Worm (Caenorhabditis elegans): ENCODE measurements around the gene uncp-18.

Gene uncp-18

DNA sequence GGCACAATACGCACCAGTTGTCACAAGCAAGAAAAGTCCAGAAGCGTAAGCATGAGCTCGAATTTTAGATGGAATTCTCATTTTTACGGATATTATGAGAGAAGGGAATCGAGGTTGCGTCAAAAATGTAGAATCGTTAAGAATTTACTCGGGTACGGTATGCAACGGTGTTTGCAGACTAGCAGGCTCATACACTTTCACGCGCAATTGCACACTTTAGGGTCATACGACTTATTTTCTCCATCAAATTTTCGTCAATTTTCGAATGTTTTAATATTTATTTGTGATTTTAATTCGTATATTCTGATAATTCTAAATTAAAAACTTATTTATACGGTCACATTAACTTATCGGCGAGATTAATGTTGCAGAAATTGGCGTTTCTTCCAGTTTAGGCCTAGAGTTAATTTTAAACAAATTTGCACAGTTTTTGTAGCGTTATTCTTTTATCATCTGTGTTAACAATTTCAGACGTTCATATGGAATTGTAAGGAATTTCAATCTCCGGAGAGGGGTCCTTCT lies 3.1 kb downstream of the uncp-18 start, which contains the start of the genes T07A9.15 and nog-1:
TSS of gene T07A9.15 (minus strand) at position 138 of the 522 bp plus-strand sequence.
TSS of gene nog-1 (plus strand) at position 472 of the 522 bp plus-strand sequence.
- no peak for TF ChIP-seq ama-1 (optimal IDR thresholded peaks at IDR 0.05)
- TF ChIP-seq scrt-1 (GFP tag; IDR thresholded peaks at IDR 0.05), result no peak
- no peak for TF ChIP-seq ceh-36 (tag; optimal IDR thresholded peaks at IDR 0.05)
- no peak for TF ChIP-seq B0310.2 (tag; optimal IDR thresholded peaks at IDR 0.05)
- TF ChIP-seq hmbx-1 (tag; optimal IDR thresholded peaks at IDR 0.05), result no peak
- TF ChIP-seq tbx-11 (GFP tag; IDR thresholded peaks at IDR 0.05), result no peak
- TF ChIP-seq ets-7 (tag; optimal IDR thresholded peaks at IDR 0.05), result no peak
- TF ChIP-seq pes-1 (GFP tag; IDR thresholded peaks at IDR 0.05), result peak; percentile 52; the same call in 1 of the 2 replicates
- no peak for TF ChIP-seq F13C5.2 (tag; optimal IDR thresholded peaks at IDR 0.05)
- no peak for TF ChIP-seq hnd-1 (tag; optimal IDR thresholded peaks at IDR 0.05)
- TF ChIP-seq tbx-37 (GFP tag; conservative IDR thresholded peaks at IDR 0.05), result 0 out of 2 replicates have a peak, but pooled peaks have one; percentile 30
- TF ChIP-seq aly-1 (tag; optimal IDR thresholded peaks at IDR 0.05), result no peak

DNA sequence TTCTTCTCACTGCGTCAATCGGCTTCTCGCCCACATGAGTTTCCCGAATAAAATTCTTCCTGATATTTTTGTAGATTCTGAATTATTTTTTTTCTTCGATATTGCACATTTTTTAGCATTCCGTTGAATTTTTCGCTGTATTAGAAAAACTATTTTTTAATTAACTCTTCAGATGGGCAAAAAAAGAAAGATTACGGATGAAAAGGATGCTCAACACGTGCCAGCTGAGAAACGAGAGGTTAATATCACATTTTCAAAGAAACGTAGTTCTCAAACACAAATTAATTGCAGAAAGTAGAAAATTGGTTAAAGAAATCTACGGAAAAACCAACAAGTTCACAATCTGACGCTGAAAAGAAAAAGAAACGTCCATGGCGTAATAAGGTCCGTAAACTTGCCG lies 6.0 kb downstream of the uncp-18 start, which contains the start of gene rrp-8:
TSS of gene rrp-8 (plus strand) at position 173 of the 400 bp plus-strand sequence.
- TF ChIP-seq tbx-37 (GFP tag; conservative IDR thresholded peaks at IDR 0.05), result no peak
- TF ChIP-seq hmbx-1 (tag; optimal IDR thresholded peaks at IDR 0.05), result no peak
- TF ChIP-seq ama-1 (optimal IDR thresholded peaks at IDR 0.05), result no peak
- TF ChIP-seq ets-7 (tag; optimal IDR thresholded peaks at IDR 0.05), result no peak
- no peak for TF ChIP-seq hmg-4 (GFP tag; optimal IDR thresholded peaks at IDR 0.05)
- no peak for TF ChIP-seq tra-4 (tag; optimal IDR thresholded peaks at IDR 0.05)
- TF ChIP-seq tbx-11 (GFP tag; IDR thresholded peaks at IDR 0.05), result no peak

DNA sequence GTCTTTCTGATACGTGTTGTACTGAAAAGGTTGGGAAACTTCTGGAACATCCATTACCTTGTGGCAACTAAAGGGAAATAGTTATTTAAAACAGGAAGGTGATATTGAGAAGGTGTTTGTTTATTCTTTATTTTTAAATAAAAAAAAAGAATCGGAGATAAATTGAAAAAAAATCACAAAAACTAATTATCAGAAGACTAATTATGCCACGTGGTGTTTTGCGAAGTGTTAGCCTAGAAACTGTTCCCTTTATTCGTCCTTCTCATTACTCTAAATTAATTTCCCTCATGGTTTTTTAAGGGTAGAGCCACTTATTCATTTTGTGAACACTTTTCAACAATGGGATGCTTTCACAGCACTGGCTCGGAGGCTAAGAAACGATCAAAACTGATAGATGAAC lies 11.0 kb downstream of the uncp-18 start, which contains the start of gene gpa-4:
TSS of gene gpa-4 (plus strand) at position 301 of the 400 bp plus-strand sequence.
- no peak for TF ChIP-seq ceh-13 (GFP tag; optimal IDR thresholded peaks at IDR 0.05)
- no peak for TF ChIP-seq ceh-36 (tag; optimal IDR thresholded peaks at IDR 0.05)
- TF ChIP-seq tra-4 (tag; optimal IDR thresholded peaks at IDR 0.05), result no peak
- TF ChIP-seq F13C5.2 (tag; optimal IDR thresholded peaks at IDR 0.05), result no peak
- TF ChIP-seq hmg-4 (GFP tag; optimal IDR thresholded peaks at IDR 0.05), result no peak
- TF ChIP-seq ama-1 (optimal IDR thresholded peaks at IDR 0.05), result no peak
- no peak for TF ChIP-seq hmbx-1 (tag; optimal IDR thresholded peaks at IDR 0.05)
- TF ChIP-seq pes-1 (GFP tag; IDR thresholded peaks at IDR 0.05), result no peak
- no peak for TF ChIP-seq flt-1 (GFP tag; IDR thresholded peaks at IDR 0.05)
- no peak for TF ChIP-seq sea-1 (GFP tag; conservative IDR thresholded peaks at IDR 0.05)
- TF ChIP-seq B0310.2 (tag; optimal IDR thresholded peaks at IDR 0.05), result no peak
- TF ChIP-seq hnd-1 (tag; optimal IDR thresholded peaks at IDR 0.05), result no peak
- no peak for TF ChIP-seq ets-7 (tag; optimal IDR thresholded peaks at IDR 0.05)

DNA sequence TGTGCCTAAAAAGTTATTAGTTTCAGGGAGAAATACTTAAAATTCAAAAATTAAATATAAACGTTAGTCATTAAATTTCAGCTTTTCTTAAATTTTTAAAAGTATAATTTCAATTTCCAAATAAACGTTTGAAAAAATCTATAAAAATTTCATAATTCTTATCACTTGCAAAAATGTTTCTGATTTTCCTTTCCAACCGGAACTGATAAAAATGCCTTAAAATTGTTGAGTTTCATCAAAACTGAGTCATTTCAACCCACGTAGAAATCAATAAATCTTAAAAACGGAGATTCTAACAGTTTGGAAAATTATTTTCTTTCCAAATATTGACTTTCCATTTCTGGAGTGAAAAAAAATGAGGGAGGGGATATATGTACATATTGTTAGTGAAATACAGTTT lies 18.5 kb downstream of the uncp-18 start:
- TF ChIP-seq tra-4 (tag; optimal IDR thresholded peaks at IDR 0.05) (no peak), hnd-1 (tag; optimal IDR thresholded peaks at IDR 0.05) (no peak), flt-1 (GFP tag; IDR thresholded peaks at IDR 0.05) (no peak), tbx-37 (GFP tag; conservative IDR thresholded peaks at IDR 0.05) (no peak), F13C5.2 (tag; optimal IDR thresholded peaks at IDR 0.05) (no peak), hmg-4 (GFP tag; optimal IDR thresholded peaks at IDR 0.05) (no peak)

DNA sequence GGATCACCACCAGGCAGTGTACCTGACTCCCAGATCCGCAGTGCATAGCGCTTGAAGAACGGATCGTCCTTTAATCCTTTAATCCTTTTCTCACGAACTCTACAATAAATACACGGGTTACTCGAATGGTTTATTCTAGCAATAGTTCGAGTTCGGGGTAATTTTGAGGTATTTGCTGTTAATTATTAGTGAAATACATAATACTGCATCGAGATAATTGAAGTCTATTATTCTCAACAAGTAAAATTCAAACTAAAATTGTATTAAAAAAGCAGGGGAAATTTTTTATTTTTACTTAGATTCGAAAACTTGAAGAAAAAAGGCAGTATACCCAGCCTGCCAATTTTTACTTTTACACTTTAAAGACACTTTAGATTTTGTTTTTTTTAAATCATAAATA lies 19.6 kb downstream of the uncp-18 start, which contains the start of gene kgb-1:
TSS of gene kgb-1 (minus strand) at position 101 of the 400 bp plus-strand sequence.
- TF ChIP-seq hmbx-1 (tag; optimal IDR thresholded peaks at IDR 0.05), result no peak
- no peak for TF ChIP-seq hmg-4 (GFP tag; optimal IDR thresholded peaks at IDR 0.05)
- no peak for TF ChIP-seq scrt-1 (GFP tag; IDR thresholded peaks at IDR 0.05)
- no peak for TF ChIP-seq B0310.2 (tag; optimal IDR thresholded peaks at IDR 0.05)
- peak; percentile 66 for TF ChIP-seq ceh-36 (tag; optimal IDR thresholded peaks at IDR 0.05)
- TF ChIP-seq flt-1 (GFP tag; IDR thresholded peaks at IDR 0.05), result no peak

DNA sequence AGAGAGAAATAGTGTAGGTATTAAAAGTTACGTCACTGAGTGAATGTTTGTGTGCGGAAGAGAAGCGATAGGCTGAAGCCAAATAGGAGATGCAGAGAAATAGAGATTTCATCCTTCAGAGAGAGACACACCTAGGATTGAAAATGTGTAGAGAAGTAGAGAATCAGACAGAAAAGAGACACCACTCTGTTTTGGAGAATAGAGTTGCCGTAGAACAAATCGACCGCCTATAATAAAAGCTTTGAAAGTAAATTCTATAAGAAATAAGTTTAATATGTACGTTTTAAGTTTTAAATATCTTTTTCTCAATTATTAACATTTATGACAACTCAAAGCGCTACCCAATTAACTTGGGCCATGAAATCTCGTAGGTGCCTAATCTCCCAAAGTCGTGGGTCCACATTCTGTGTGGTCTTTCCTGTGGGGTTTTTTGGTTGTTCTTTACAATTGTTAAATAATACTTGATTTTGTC lies 20.1 kb downstream of the uncp-18 start, which contains the start of gene T07A9.12:
TSS of gene T07A9.12 (plus strand) at position 448 of the 472 bp plus-strand sequence.
- TF ChIP-seq hmg-4 (GFP tag; optimal IDR thresholded peaks at IDR 0.05) (no peak), ets-7 (tag; optimal IDR thresholded peaks at IDR 0.05) (peak; percentile 12)

DNA sequence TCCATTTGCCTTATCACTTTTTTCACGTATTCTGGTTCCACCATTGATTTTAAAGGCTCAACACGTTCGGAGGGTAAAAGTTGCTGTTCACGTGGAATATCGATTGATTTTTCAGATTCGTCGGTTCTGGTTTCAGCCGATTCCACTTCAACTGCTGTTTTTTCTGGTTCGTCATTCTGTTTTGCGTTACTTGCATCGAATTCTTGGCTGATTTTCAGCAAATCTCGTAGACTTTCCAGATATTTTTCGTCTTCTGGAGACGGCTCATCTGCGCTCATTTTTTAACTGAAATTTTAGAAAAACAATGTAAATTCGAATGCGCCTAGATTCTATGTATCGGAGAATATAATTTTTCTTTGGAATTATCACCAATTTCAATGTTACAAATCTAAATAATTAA lies 29.3 kb downstream of the uncp-18 start, which contains the start of gene eri-1:
TSS of gene eri-1 (minus strand) at position 285 of the 400 bp plus-strand sequence.
- TF ChIP-seq F13C5.2 (tag; optimal IDR thresholded peaks at IDR 0.05) (no peak), scrt-1 (GFP tag; IDR thresholded peaks at IDR 0.05) (no peak), B0310.2 (tag; optimal IDR thresholded peaks at IDR 0.05) (no peak), tbx-37 (GFP tag; conservative IDR thresholded peaks at IDR 0.05) (no peak), ama-1 (optimal IDR thresholded peaks at IDR 0.05) (no peak), sea-1 (GFP tag; conservative IDR thresholded peaks at IDR 0.05) (no peak), tra-4 (tag; optimal IDR thresholded peaks at IDR 0.05) (no peak), flt-1 (GFP tag; IDR thresholded peaks at IDR 0.05) (no peak), tbx-11 (GFP tag; IDR thresholded peaks at IDR 0.05) (no peak), pes-1 (GFP tag; IDR thresholded peaks at IDR 0.05) (no peak), ceh-36 (tag; optimal IDR thresholded peaks at IDR 0.05) (no peak), ceh-13 (GFP tag; optimal IDR thresholded peaks at IDR 0.05) (no peak), hnd-1 (tag; optimal IDR thresholded peaks at IDR 0.05) (no peak), hmbx-1 (tag; optimal IDR thresholded peaks at IDR 0.05) (no peak), aly-1 (tag; optimal IDR thresholded peaks at IDR 0.05) (no peak), ets-7 (tag; optimal IDR thresholded peaks at IDR 0.05) (no peak), hmg-4 (GFP tag; optimal IDR thresholded peaks at IDR 0.05) (no peak)

DNA sequence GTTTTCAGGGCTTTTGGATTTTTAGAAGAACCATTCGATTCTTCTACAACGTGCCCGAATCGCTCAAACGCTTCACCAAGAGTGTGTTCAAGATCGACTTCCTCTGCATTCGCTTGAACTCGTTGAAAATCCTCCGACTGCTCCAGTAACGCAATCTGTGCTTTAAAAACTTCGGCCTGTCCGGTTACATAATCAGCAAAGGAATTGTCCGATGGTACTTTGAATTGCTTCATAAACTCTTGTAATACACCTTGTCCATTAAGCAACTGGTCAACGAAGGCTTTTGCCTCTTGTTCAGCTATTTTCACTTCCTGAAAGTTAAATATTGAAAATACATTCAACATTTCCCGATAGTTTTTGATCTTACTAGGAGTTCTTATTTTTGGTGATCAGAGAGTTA lies 30.3 kb downstream of the uncp-18 start:
- TF ChIP-seq hnd-1 (tag; optimal IDR thresholded peaks at IDR 0.05) (no peak), flt-1 (GFP tag; IDR thresholded peaks at IDR 0.05) (no peak), scrt-1 (GFP tag; IDR thresholded peaks at IDR 0.05) (no peak), hmg-4 (GFP tag; optimal IDR thresholded peaks at IDR 0.05) (no peak), tra-4 (tag; optimal IDR thresholded peaks at IDR 0.05) (no peak), ets-7 (tag; optimal IDR thresholded peaks at IDR 0.05) (no peak)

Measured in whole organism, early embryonic.